Worm (Caenorhabditis elegans) whole organism, young adult: ENCODE results near the gene Y57G11A.5.

ENCODE experiments used
- B0035.1 ChIP-seq: sonication (generic microtip); optimal IDR thresholded peaks from 2 replicates; lab custom pipeline; 2016; ENCODE audit warnings: missing genetic modification characterization, mild to moderate bottlenecking, missing compliant biosample characterization, missing genotype, missing genetic modification reagents
- B0336.3 ChIP-seq: fragments of 200-800 bp; sonication (Bioruptor generic); IDR thresholded peaks from 2 replicates; pipeline ENCODE4 v1.3.6; 2022; ENCODE audit warnings: missing genetic modification characterization, missing compliant biosample characterization
- T07F8.4 ChIP-seq: sonication (generic microtip); optimal IDR thresholded peaks from 2 replicates; lab custom pipeline; 2016; ENCODE audit warnings: mild to moderate bottlenecking, missing genetic modification characterization, moderate library complexity, missing compliant biosample characterization
- Y53G8AR.9 ChIP-seq: fragments of 200-800 bp; sonication (Bioruptor generic); conservative IDR thresholded peaks from 2 replicates; pipeline ENCODE4 v1.3.6; 2022; ENCODE audit warnings: missing genetic modification reagents, missing genetic modification characterization, missing compliant biosample characterization
- ama-1 ChIP-seq, 3 experiments: fragments of 150-350 bp in 1 of 3; sonication (generic microtip) in 2 of 3; optimal IDR thresholded peaks; 2 replicates each; lab custom pipeline; 2014 to 2018; ENCODE audit warnings: missing biosample characterization in 2 of 3, missing genetic modification characterization in 2 of 3, missing genetic modification reagents in 2 of 3
- cebp-2 ChIP-seq: fragments of 200-800 bp; sonication (Bioruptor generic); IDR thresholded peaks from 2 replicates; pipeline ENCODE4 v1.3.6; 2022; ENCODE audit warnings: missing genetic modification characterization, missing compliant biosample characterization
- efl-1 ChIP-seq: fragments of 150-350 bp; optimal IDR thresholded peaks from 2 replicates; lab custom pipeline; 2014; ENCODE audit warnings: missing biosample characterization, missing genetic modification reagents, missing genetic modification characterization
- egl-18 ChIP-seq: fragments of 200-800 bp; sonication (Bioruptor generic); IDR thresholded peaks from 2 replicates; pipeline ENCODE4 v1.3.6; 2022; ENCODE audit warnings: missing genetic modification reagents, missing genetic modification characterization, missing compliant biosample characterization
- madf-8 ChIP-seq: fragments of 200-800 bp; sonication (Bioruptor generic); conservative IDR thresholded peaks from 2 replicates; pipeline ENCODE4 v1.3.6; 2022; ENCODE audit warnings: missing genetic modification reagents, missing genetic modification characterization, missing compliant biosample characterization
- tlf-1 ChIP-seq: fragments of 200-800 bp; sonication (Bioruptor generic); optimal IDR thresholded peaks from 2 replicates; lab custom pipeline; 2018; ENCODE audit warnings: mild to moderate bottlenecking, missing genetic modification characterization, missing compliant biosample characterization
- unc-62 ChIP-seq: fragments of 150-350 bp; optimal IDR thresholded peaks from 2 replicates; lab custom pipeline; 2014; ENCODE audit warnings: missing biosample characterization, missing genetic modification reagents, missing genetic modification characterization
- ztf-26 ChIP-seq: sonication (generic microtip); optimal IDR thresholded peaks from 2 replicates; lab custom pipeline; 2017; ENCODE audit warnings: missing genetic modification characterization, missing compliant biosample characterization
- ztf-28 ChIP-seq: fragments of 200-800 bp; sonication (Bioruptor generic); IDR thresholded peaks from 2 replicates; pipeline ENCODE4 v1.3.6; 2022; ENCODE audit warnings: missing genetic modification reagents, missing genetic modification characterization, missing compliant biosample characterization

- TF ChIP-seq ama-1 (optimal IDR thresholded peaks at IDR 0.05; lab: Kevin White, UChicago) (no peak), ama-1 (GFP tag; optimal IDR thresholded peaks at IDR 0.05; lab: Kevin White, UChicago) (no peak), egl-18 (no peak), efl-1 (GFP tag; lab: Kevin White, UChicago) (no peak), B0336.3 (GFP tag; lab: Robert Waterston, UW) (no peak), unc-62 (GFP tag; lab: Kevin White, UChicago) (no peak), Y53G8AR.9 (GFP tag; lab: Robert Waterston, UW) (no peak), cebp-2 (GFP tag; lab: Robert Waterston, UW) (no peak), madf-8 (GFP tag; lab: Robert Waterston, UW) (no peak), ztf-28 (GFP tag; lab: Robert Waterston, UW) (no peak), B0035.1 (tag; lab: Kevin White, UChicago) (no peak), tlf-1 (no peak), ztf-26 (tag; lab: Kevin White, UChicago) (no peak), T07F8.4 (tag; lab: Kevin White, UChicago) (no peak)
These were observed 37.0 kb upstream of the Y57G11A.5 start, which contains the start of gene T27E7.9 for ce11 chrIV:14549308-14549707.
